Worm (Caenorhabditis elegans) whole organism, L4 larva: ENCODE data around the gene nspb-4.

Source experiments
- arid-1 ChIP-seq: fragments of 200-800 bp; sonication (Bioruptor generic); conservative IDR thresholded peaks from 2 replicates; pipeline ENCODE4 v1.3.6; 2022; ENCODE audit warnings: missing genetic modification reagents, missing genetic modification characterization, missing compliant biosample characterization
- ceh-82 ChIP-seq: sonication (generic microtip); optimal IDR thresholded peaks from 2 replicates; lab custom pipeline; 2017; ENCODE audit warnings: missing biosample characterization, missing genetic modification characterization
- daf-16 ChIP-seq, 3 experiments: sonication (generic microtip); optimal IDR thresholded peaks; 2 replicates each; lab custom pipeline; 2016 to 2017; ENCODE audit warnings: missing genetic modification characterization in 3 of 3, missing genetic modification reagents in 3 of 3, mild to moderate bottlenecking in 2 of 3, missing compliant biosample characterization in 2 of 3, missing biosample characterization in 1 of 3, moderate library complexity in 1 of 3
- fkh-10 ChIP-seq: fragments of 150-350 bp; optimal IDR thresholded peaks from 2 replicates; lab custom pipeline; 2014; ENCODE audit warnings: missing biosample characterization, missing genetic modification reagents, missing genetic modification characterization
- jun-1 ChIP-seq: fragments of 150-350 bp; optimal IDR thresholded peaks from 2 replicates; lab custom pipeline; 2014; ENCODE audit warnings: missing biosample characterization, missing genetic modification reagents, missing genetic modification characterization
- lsy-2 ChIP-seq, 2 experiments: fragments of 150-350 bp in 1 of 2; sonication (generic microtip) in 1 of 2; optimal IDR thresholded peaks; 2 replicates each; lab custom pipeline; 2014 to 2017; ENCODE audit warnings: missing biosample characterization in 2 of 2, missing genetic modification characterization in 2 of 2
- mdl-1 ChIP-seq, 2 experiments: fragments of 150-350 bp in 1 of 2; sonication (generic microtip) in 1 of 2; optimal IDR thresholded peaks; 2 replicates each; lab custom pipeline; 2014 to 2017; ENCODE audit warnings: missing biosample characterization in 2 of 2, missing genetic modification characterization in 2 of 2
- mxl-2 ChIP-seq: fragments of 200-800 bp; sonication (Bioruptor generic); conservative IDR thresholded peaks from 2 replicates; pipeline ENCODE4 v1.3.6; 2022; ENCODE audit warnings: missing genetic modification reagents, missing genetic modification characterization, missing compliant biosample characterization
- nhr-11 ChIP-seq: fragments of 150-350 bp; optimal IDR thresholded peaks from 2 replicates; lab custom pipeline; 2014; ENCODE audit warnings: missing biosample characterization, missing genetic modification characterization
- nhr-28 ChIP-seq: fragments of 150-350 bp; optimal IDR thresholded peaks from 2 replicates; lab custom pipeline; 2014; ENCODE audit warnings: missing biosample characterization, missing genetic modification characterization
- nhr-76 ChIP-seq: fragments of 150-350 bp; optimal IDR thresholded peaks from 2 replicates; lab custom pipeline; 2014; ENCODE audit warnings: missing biosample characterization, missing genetic modification characterization
- saeg-2 ChIP-seq: fragments of 200-800 bp; sonication (Bioruptor generic); IDR thresholded peaks from 2 replicates; pipeline ENCODE4 v1.3.6; 2022; ENCODE audit warnings: missing genetic modification reagents, missing genetic modification characterization, missing compliant biosample characterization
- snpc-4 ChIP-seq: fragments of 150-350 bp; optimal IDR thresholded peaks from 2 replicates; lab custom pipeline; 2014; ENCODE audit warnings: missing biosample characterization, missing genetic modification characterization
- unc-130 ChIP-seq: sonication (generic microtip); optimal IDR thresholded peaks from 2 replicates; lab custom pipeline; 2016; ENCODE audit warnings: missing genetic modification reagents, missing genetic modification characterization, missing compliant biosample characterization

- TF ChIP-seq nhr-28 (tag; lab: Kevin White, UChicago) (peak; percentile 10), lsy-2 (tag; optimal IDR thresholded peaks at IDR 0.05; lab: Kevin White, UChicago) (no peak), unc-130 (no peak), nhr-11 (tag; lab: Kevin White, UChicago) (no peak), daf-16 (GFP tag; optimal IDR thresholded peaks at IDR 0.05; lab: Kevin White, UChicago) (no peak), daf-16 (tag; optimal IDR thresholded peaks at IDR 0.05; lab: Kevin White, UChicago) (no peak), saeg-2 (GFP tag; lab: Robert Waterston, UW) (no peak), mdl-1 (tag; optimal IDR thresholded peaks at IDR 0.05; lab: Kevin White, UChicago) (no peak), nhr-76 (tag; lab: Kevin White, UChicago) (no peak), snpc-4 (no peak), ceh-82 (no peak), fkh-10 (GFP tag; lab: Kevin White, UChicago) (no peak), jun-1 (tag; lab: Kevin White, UChicago) (no peak), arid-1 (GFP tag; lab: Robert Waterston, UW) (no peak), mxl-2 (no peak)
These were observed 25.4 kb upstream of the nspb-4 start for ce11 chrIV:6572655-6573054.
